Comparison of ENCODE assay signal across 4 fruit fly cellular contexts in the genomic region with DNA sequence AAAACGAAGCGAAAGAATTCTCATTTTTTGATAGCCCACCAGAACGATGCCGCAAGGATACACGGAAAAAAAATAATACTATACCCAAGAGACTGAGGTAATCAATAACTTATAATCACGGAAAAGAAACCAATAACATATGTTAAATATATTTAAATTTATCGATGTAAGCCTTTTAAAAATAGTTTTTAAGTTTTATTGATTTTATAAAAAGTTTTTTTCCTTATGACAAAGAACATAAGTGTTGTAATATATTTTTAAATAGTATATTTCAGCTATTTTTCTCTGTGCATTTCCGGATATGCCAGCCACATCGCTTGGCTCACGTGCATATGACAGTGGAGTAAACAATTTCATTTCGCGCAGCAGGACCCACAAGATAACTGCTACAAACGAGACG.
TF ChIP-seq lines count a peak whose summit lies in the region.

No protein-coding gene starts in this region.

- TF ChIP-seq CTCF in whole organism, embryonic (GFP tag; optimal IDR thresholded peaks at IDR 0.05; lab: Kevin White, UChicago): no peak

TF ChIP-seq in whole organism, embryonic, 481 proteins besides CTCF, POLR2A, EP300 and RAD21 (continues in another document):
- TF ChIP-seq CG8944 (GFP tag; optimal IDR thresholded peaks at IDR 0.05; lab: Kevin White, UChicago): no peak
- peak; percentile 20 for TF ChIP-seq unpg (GFP tag; optimal IDR thresholded peaks at IDR 0.05; lab: Kevin White, UChicago)
- TF ChIP-seq zen2 (GFP tag; IDR thresholded peaks at IDR 0.05; lab: Robert Waterston, UW; ENCODE audit: partially characterized antibody): no peak
- TF ChIP-seq CG13894 (tag; optimal IDR thresholded peaks at IDR 0.05; lab: Kevin White, UChicago): no peak
- TF ChIP-seq CG6272 (GFP tag; IDR thresholded peaks at IDR 0.05; lab: Robert Waterston, UW): no peak
- no peak for TF ChIP-seq peb (GFP tag; IDR thresholded peaks at IDR 0.05; lab: Robert Waterston, UW)
- TF ChIP-seq chn (GFP tag; optimal IDR thresholded peaks at IDR 0.05; lab: Kevin White, UChicago): no peak
- no peak for TF ChIP-seq CG18764 (GFP tag; optimal IDR thresholded peaks at IDR 0.05; lab: Kevin White, UChicago)
- TF ChIP-seq mam (GFP tag; optimal IDR thresholded peaks at IDR 0.05; lab: Kevin White, UChicago): no peak
- no peak for TF ChIP-seq ind (GFP tag; optimal IDR thresholded peaks at IDR 0.05; lab: Kevin White, UChicago)
- no peak for TF ChIP-seq CG8388 (GFP tag; optimal IDR thresholded peaks at IDR 0.05; lab: Kevin White, UChicago)
- TF ChIP-seq crol (GFP tag; IDR thresholded peaks at IDR 0.05; lab: Robert Waterston, UW): no peak
- peak; percentile 9; the same call in 1 of the 2 replicates for TF ChIP-seq Ptx1 (GFP tag; IDR thresholded peaks at IDR 0.05; lab: Robert Waterston, UW)
- no peak for TF ChIP-seq CG14965 (GFP tag; optimal IDR thresholded peaks at IDR 0.05; lab: Kevin White, UChicago; ENCODE audit: borderline replicate concordance)
- no peak for TF ChIP-seq H2.0 (GFP tag; IDR thresholded peaks at IDR 0.05; lab: Robert Waterston, UW)
- TF ChIP-seq schlank (tag; optimal IDR thresholded peaks at IDR 0.05; lab: Kevin White, UChicago): no peak
- no peak for TF ChIP-seq Ets65A (GFP tag; lab: Kevin White, UChicago)
- TF ChIP-seq Deaf1 (tag; optimal IDR thresholded peaks at IDR 0.05; lab: Kevin White, UChicago): no peak
- TF ChIP-seq CG7556 (GFP tag; optimal IDR thresholded peaks at IDR 0.05; lab: Kevin White, UChicago): peak; percentile 42
- TF ChIP-seq grn (GFP tag; optimal IDR thresholded peaks at IDR 0.05; lab: Kevin White, UChicago): no peak
- no peak for TF ChIP-seq toy (GFP tag; IDR thresholded peaks at IDR 0.05; lab: Robert Waterston, UW)
- no peak for TF ChIP-seq CG14860 (GFP tag; IDR thresholded peaks at IDR 0.05; lab: Robert Waterston, UW; ENCODE audit: partially characterized antibody)

TF ChIP-seq in whole organism, prepupa, 60 proteins besides CTCF, POLR2A, EP300 and RAD21 (continues in another document):
- TF ChIP-seq Smox (GFP tag; optimal IDR thresholded peaks at IDR 0.05; lab: Kevin White, UChicago): peak; percentile 16
- peak; percentile 15 for TF ChIP-seq CG8632 (GFP tag; optimal IDR thresholded peaks at IDR 0.05; lab: Kevin White, UChicago)
- TF ChIP-seq ss (GFP tag; optimal IDR thresholded peaks at IDR 0.05; lab: Kevin White, UChicago): peak in 1 of 2 experiments; percentile 11
- TF ChIP-seq Met (GFP tag; optimal IDR thresholded peaks at IDR 0.05; lab: Kevin White, UChicago): peak; percentile 14
- TF ChIP-seq CG10631 (GFP tag; optimal IDR thresholded peaks at IDR 0.05; lab: Kevin White, UChicago): peak; percentile 30
- TF ChIP-seq OdsH (GFP tag; optimal IDR thresholded peaks at IDR 0.05; lab: Kevin White, UChicago): peak; percentile 16
- TF ChIP-seq Blimp-1 (GFP tag; optimal IDR thresholded peaks at IDR 0.05; lab: Kevin White, UChicago): no peak
- no peak for TF ChIP-seq fd85E (GFP tag; optimal IDR thresholded peaks at IDR 0.05; lab: Kevin White, UChicago)
- TF ChIP-seq dsx (GFP tag; optimal IDR thresholded peaks at IDR 0.05; lab: Kevin White, UChicago; ENCODE audit: poor library complexity, severe bottlenecking): peak; percentile 27
- TF ChIP-seq CG11762 (GFP tag; optimal IDR thresholded peaks at IDR 0.05; lab: Kevin White, UChicago; ENCODE audit: insufficient read depth): no peak
- peak; percentile 39 for TF ChIP-seq Ets96B (tag; optimal IDR thresholded peaks at IDR 0.05; lab: Kevin White, UChicago)
- peak; percentile 31 for TF ChIP-seq CG10669 (GFP tag; optimal IDR thresholded peaks at IDR 0.05; lab: Kevin White, UChicago)
- no peak for TF ChIP-seq CG31627 (GFP tag; optimal IDR thresholded peaks at IDR 0.05; lab: Kevin White, UChicago)
- TF ChIP-seq Eip75B (GFP tag; optimal IDR thresholded peaks at IDR 0.05; lab: Kevin White, UChicago): peak; percentile 2
- no peak for TF ChIP-seq CG7368 (GFP tag; optimal IDR thresholded peaks at IDR 0.05; lab: Kevin White, UChicago)
- TF ChIP-seq fkh (GFP tag; optimal IDR thresholded peaks at IDR 0.05; lab: Kevin White, UChicago): no peak
- no peak for TF ChIP-seq Hr4 (GFP tag; optimal IDR thresholded peaks at IDR 0.05; lab: Kevin White, UChicago)
- TF ChIP-seq Ets21C (GFP tag; optimal IDR thresholded peaks at IDR 0.05; lab: Kevin White, UChicago): no peak
- no peak for TF ChIP-seq net (GFP tag; optimal IDR thresholded peaks at IDR 0.05; lab: Kevin White, UChicago)
- TF ChIP-seq esn (GFP tag; optimal IDR thresholded peaks at IDR 0.05; lab: Kevin White, UChicago): peak; percentile 51
- peak; percentile 75 for TF ChIP-seq Eip78C (GFP tag; lab: Kevin White, UChicago)
- TF ChIP-seq CG4318 (GFP tag; optimal IDR thresholded peaks at IDR 0.05; lab: Kevin White, UChicago): no peak

TF ChIP-seq in whole organism, pupa, 21 proteins besides CTCF, POLR2A, EP300 and RAD21:
- TF ChIP-seq CG34367 (tag; optimal IDR thresholded peaks at IDR 0.05; lab: Kevin White, UChicago) (no peak), CG8301 (tag; optimal IDR thresholded peaks at IDR 0.05; lab: Kevin White, UChicago) (no peak), CG13204 (GFP tag; optimal IDR thresholded peaks at IDR 0.05; lab: Kevin White, UChicago) (no peak), gl (tag; optimal IDR thresholded peaks at IDR 0.05; lab: Kevin White, UChicago) (no peak), CG32121 (GFP tag; IDR thresholded peaks at IDR 0.05; lab: Robert Waterston, UW) (no peak), CG4496 (GFP tag; IDR thresholded peaks at IDR 0.05; lab: Robert Waterston, UW) (no peak), Snoo (tag; optimal IDR thresholded peaks at IDR 0.05; lab: Kevin White, UChicago) (peak; percentile 25), Ets98B (GFP tag; IDR thresholded peaks at IDR 0.05; lab: Robert Waterston, UW) (no peak), fd96Ca (GFP tag; IDR thresholded peaks at IDR 0.05; lab: Robert Waterston, UW) (no peak), CG15710 (tag; optimal IDR thresholded peaks at IDR 0.05; lab: Kevin White, UChicago) (peak; percentile 54), rn (GFP tag; IDR thresholded peaks at IDR 0.05; lab: Robert Waterston, UW) (no peak), EcR (GFP tag; optimal IDR thresholded peaks at IDR 0.05; lab: Kevin White, UChicago) (no peak), Pif1A (GFP tag; optimal IDR thresholded peaks at IDR 0.05; lab: Kevin White, UChicago) (no peak), Pif1B (GFP tag; optimal IDR thresholded peaks at IDR 0.05; lab: Kevin White, UChicago) (no peak), CG9948 (tag; optimal IDR thresholded peaks at IDR 0.05; lab: Kevin White, UChicago) (peak; percentile 48), CG8159 (tag; optimal IDR thresholded peaks at IDR 0.05; lab: Kevin White, UChicago) (peak; percentile 66), CG17806 (tag; optimal IDR thresholded peaks at IDR 0.05; lab: Kevin White, UChicago) (peak; percentile 52), D1 (tag; optimal IDR thresholded peaks at IDR 0.05; lab: Kevin White, UChicago) (no peak), CG14655 (GFP tag; optimal IDR thresholded peaks at IDR 0.05; lab: Kevin White, UChicago) (peak; percentile 9), CG12605 (GFP tag; IDR thresholded peaks at IDR 0.05; lab: Robert Waterston, UW) (no peak), CG10348 (GFP tag; IDR thresholded peaks at IDR 0.05; lab: Robert Waterston, UW) (no peak)

TF ChIP-seq in whole organism, wandering third instar larva, 38 proteins besides CTCF, POLR2A, EP300 and RAD21:
- TF ChIP-seq rgr (GFP tag; optimal IDR thresholded peaks at IDR 0.05; lab: Kevin White, UChicago): peak; percentile 13
- peak; percentile 34 for TF ChIP-seq OdsH (GFP tag; optimal IDR thresholded peaks at IDR 0.05; lab: Kevin White, UChicago)
- TF ChIP-seq HLH106 (tag; optimal IDR thresholded peaks at IDR 0.05; lab: Kevin White, UChicago): peak; percentile 26
- TF ChIP-seq dmrt93B (GFP tag; optimal IDR thresholded peaks at IDR 0.05; lab: Kevin White, UChicago): no peak
- peak; percentile 4 for TF ChIP-seq fru (GFP tag; optimal IDR thresholded peaks at IDR 0.05; lab: Kevin White, UChicago)
- no peak for TF ChIP-seq Abd-B (GFP tag; optimal IDR thresholded peaks at IDR 0.05; lab: Kevin White, UChicago)
- peak in 1 of 2 experiments; percentile 46 for TF ChIP-seq foxo (GFP tag; optimal IDR thresholded peaks at IDR 0.05; lab: Kevin White, UChicago)
- no peak for TF ChIP-seq dsf (GFP tag; optimal IDR thresholded peaks at IDR 0.05; lab: Kevin White, UChicago; ENCODE audit: borderline replicate concordance)
- TF ChIP-seq Sp1 (GFP tag; optimal IDR thresholded peaks at IDR 0.05; lab: Kevin White, UChicago): peak; percentile 30
TF ChIP-seq in whole organism, wandering third instar larva: peak in this region for 6.

Comparison
In these comparisons a context has a peak if more than half of its experiments do, and no peak if none do; other contexts are left out.
1. Of the 7 proteins assayed by ChIP-seq in both whole organism, embryonic and whole organism, prepupa: peak only in whole organism, embryonic: Sox102F; only in whole organism, prepupa: none; in both: none; in neither: 6.